Worm (Caenorhabditis elegans) whole organism, late embryonic: Measurements from ENCODE around the gene grl-4.

Experiments
- ceh-31 ChIP-seq: sonication (generic microtip); optimal IDR thresholded peaks from 2 replicates; lab custom pipeline; 2016; ENCODE audit warnings: missing genetic modification characterization, missing compliant biosample characterization
- dmd-4 ChIP-seq: sonication (generic microtip); optimal IDR thresholded peaks from 2 replicates; lab custom pipeline; 2016; ENCODE audit warnings: borderline replicate concordance, missing genetic modification characterization, missing compliant biosample characterization
- ets-4 ChIP-seq: sonication (generic microtip); optimal IDR thresholded peaks from 2 replicates; lab custom pipeline; 2016; ENCODE audit warnings: missing genetic modification characterization, missing compliant biosample characterization
- pha-4 ChIP-seq: fragments of 150-350 bp; optimal IDR thresholded peaks from 2 replicates; lab custom pipeline; 2018; ENCODE audit warnings: missing biosample characterization, missing genetic modification reagents, missing genetic modification characterization

DNA sequence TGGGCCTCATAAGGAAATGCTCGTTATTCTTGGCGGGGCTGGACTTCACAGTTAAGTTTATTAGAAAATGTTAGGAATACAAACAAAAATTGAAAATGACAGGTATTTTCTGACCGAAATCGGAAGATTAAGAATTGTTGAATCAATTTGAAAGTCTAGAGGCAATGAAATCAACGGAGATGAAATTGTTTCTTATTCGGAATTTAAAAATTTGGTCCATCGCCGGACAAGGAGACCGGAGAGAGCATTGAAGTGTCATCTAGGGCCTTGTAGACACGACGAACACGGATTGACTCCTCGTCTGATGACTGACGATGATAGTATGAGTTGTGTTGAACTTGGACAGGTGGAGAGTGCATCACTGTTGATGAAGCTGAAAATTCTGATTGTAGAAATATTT is 10.1 kb upstream of the grl-4 start:
- no peak for TF ChIP-seq ets-4
- TF ChIP-seq dmd-4 (tag; lab: Kevin White, UChicago) = no peak
- no peak for TF ChIP-seq pha-4 (tag; lab: Kevin White, UChicago)
- TF ChIP-seq ceh-31 (tag; lab: Kevin White, UChicago) = no peak
